Fruit fly (Drosophila melanogaster): ENCODE results near the gene CG13287.

The CG13287 gene

dm6 chr3L:5881310-5882208, 545 bp upstream of the CG13287 start (continued):
- no peak for TF ChIP-seq lbe (GFP tag; optimal IDR thresholded peaks at IDR 0.05)
- TF ChIP-seq CG2129 (GFP tag; IDR thresholded peaks at IDR 0.05; ENCODE audit: partially characterized antibody), result no peak
- TF ChIP-seq CG1647 (GFP tag; optimal IDR thresholded peaks at IDR 0.05), result no peak
- TF ChIP-seq Camta (GFP tag; optimal IDR thresholded peaks at IDR 0.05), result peak; percentile 55
- no peak for TF ChIP-seq CG34422 (GFP tag; IDR thresholded peaks at IDR 0.05)
- peak; percentile 71 for TF ChIP-seq Oli (tag; optimal IDR thresholded peaks at IDR 0.05)
- peak; percentile 77 for TF ChIP-seq CoRest (tag; optimal IDR thresholded peaks at IDR 0.05)
- peak; percentile 18 for TF ChIP-seq CG13624 (GFP tag; optimal IDR thresholded peaks at IDR 0.05)
- TF ChIP-seq sr (GFP tag; IDR thresholded peaks at IDR 0.05), result no peak
- TF ChIP-seq CG15073 (GFP tag; optimal IDR thresholded peaks at IDR 0.05), result peak; percentile 11
- TF ChIP-seq CG32532 (GFP tag; IDR thresholded peaks at IDR 0.05), result no peak
- peak; percentile 46; the same call in 1 of the 2 replicates for TF ChIP-seq CG3847 (GFP tag; IDR thresholded peaks at IDR 0.05)
- TF ChIP-seq Ssrp (tag; optimal IDR thresholded peaks at IDR 0.05), result peak; percentile 65
- no peak for TF ChIP-seq prd (optimal IDR thresholded peaks at IDR 0.05)
- TF ChIP-seq prd (GFP tag; IDR thresholded peaks at IDR 0.05), result no peak; the same call in 2 of the 3 replicates
- TF ChIP-seq CG10366 (GFP tag; IDR thresholded peaks at IDR 0.05), result peak; percentile 45; the same call in 1 of the 2 replicates
- TF ChIP-seq CG10321 (GFP tag; IDR thresholded peaks at IDR 0.05), result peak; percentile 31; the same call in 1 of the 2 replicates
- TF ChIP-seq CG11398 (GFP tag; optimal IDR thresholded peaks at IDR 0.05), result peak; percentile 21
- TF ChIP-seq Lpt (GFP tag; optimal IDR thresholded peaks at IDR 0.05), result no peak
- TF ChIP-seq CG12236 (GFP tag; optimal IDR thresholded peaks at IDR 0.05), result peak; percentile 52
- peak; percentile 22 for TF ChIP-seq en (GFP tag; optimal IDR thresholded peaks at IDR 0.05)
- TF ChIP-seq CG17328 (GFP tag; IDR thresholded peaks at IDR 0.05), result peak; percentile 75
- peak; percentile 54 for TF ChIP-seq ac (GFP tag; optimal IDR thresholded peaks at IDR 0.05)
- TF ChIP-seq onecut (GFP tag; IDR thresholded peaks at IDR 0.05), result peak; percentile 31; the same call in 1 of the 2 replicates
- no peak for TF ChIP-seq Spps (tag; optimal IDR thresholded peaks at IDR 0.05)
- TF ChIP-seq wek (GFP tag; optimal IDR thresholded peaks at IDR 0.05), result no peak
- no peak for TF ChIP-seq ttk (GFP tag; IDR thresholded peaks at IDR 0.05)
- TF ChIP-seq cato (GFP tag; optimal IDR thresholded peaks at IDR 0.05; ENCODE audit: borderline replicate concordance), result peak; percentile 36
- TF ChIP-seq Mrtf (GFP tag; IDR thresholded peaks at IDR 0.05), result no peak
- TF ChIP-seq HHEX (GFP tag; optimal IDR thresholded peaks at IDR 0.05), result no peak
- TF ChIP-seq CG42726 (GFP tag; IDR thresholded peaks at IDR 0.05; ENCODE audit: partially characterized antibody), result 0 out of 2 replicates have a peak, but pooled peaks have one; percentile 22
- peak; percentile 44; the same call in 1 of the 2 replicates for TF ChIP-seq H2.0 (GFP tag; IDR thresholded peaks at IDR 0.05)
- TF ChIP-seq CG16863 (GFP tag; optimal IDR thresholded peaks at IDR 0.05), result peak; percentile 69
- peak; percentile 71 for TF ChIP-seq CG13424 (tag; optimal IDR thresholded peaks at IDR 0.05)
- peak; percentile 8 for TF ChIP-seq maf-S (GFP tag; optimal IDR thresholded peaks at IDR 0.05)
- TF ChIP-seq ham (GFP tag; IDR thresholded peaks at IDR 0.05), result no peak
- TF ChIP-seq insv (GFP tag; optimal IDR thresholded peaks at IDR 0.05), result peak in 1 of 2 experiments; percentile 91
- TF ChIP-seq sc (optimal IDR thresholded peaks at IDR 0.05), result no peak
- peak; percentile 52 for TF ChIP-seq sc (GFP tag; optimal IDR thresholded peaks at IDR 0.05)
- TF ChIP-seq HLH54F (GFP tag; optimal IDR thresholded peaks at IDR 0.05), result peak; percentile 38
- peak; percentile 52 to 66 for TF ChIP-seq dpn (GFP tag; optimal IDR thresholded peaks at IDR 0.05)
- TF ChIP-seq Bteb2 (GFP tag; optimal IDR thresholded peaks at IDR 0.05), result peak; percentile 17
- TF ChIP-seq Gug (GFP tag; IDR thresholded peaks at IDR 0.05), result no peak
- TF ChIP-seq kni (GFP tag; optimal IDR thresholded peaks at IDR 0.05), result no peak
- peak; percentile 76 for TF ChIP-seq nmo (GFP tag; optimal IDR thresholded peaks at IDR 0.05)
- TF ChIP-seq CG3726 (GFP tag; IDR thresholded peaks at IDR 0.05), result no peak
- no peak for TF ChIP-seq CG6689 (GFP tag; IDR thresholded peaks at IDR 0.05)
- peak; percentile 10 for TF ChIP-seq kay (GFP tag; optimal IDR thresholded peaks at IDR 0.05)
- no peak for TF ChIP-seq cas (GFP tag; IDR thresholded peaks at IDR 0.05)
- no peak for TF ChIP-seq dm (GFP tag; optimal IDR thresholded peaks at IDR 0.05)

Measured in whole organism, embryonic.